Worm (Caenorhabditis elegans) whole organism, mixed stage, embryonic: ENCODE results near the gene tbx-40.

Experiments
- drap-1 ChIP-seq: fragments of 200-800 bp; sonication (Bioruptor generic); optimal IDR thresholded peaks from 3 replicates; lab custom pipeline; 2018; ENCODE audit warnings: mild to moderate bottlenecking, missing genetic modification characterization, missing compliant biosample characterization
- flh-1 ChIP-seq: fragments of 200-800 bp; sonication (Bioruptor generic); optimal IDR thresholded peaks from 2 replicates; lab custom pipeline; 2018; ENCODE audit warnings: mild to moderate bottlenecking, missing genetic modification characterization, moderate library complexity, missing compliant biosample characterization
- ham-2 ChIP-seq: fragments of 200-800 bp; sonication (Bioruptor generic); optimal IDR thresholded peaks from 2 replicates; lab custom pipeline; 2018; ENCODE audit warnings: mild to moderate bottlenecking, missing genetic modification characterization, missing compliant biosample characterization
- lsy-2 ChIP-seq: fragments of 150-350 bp; optimal IDR thresholded peaks from 2 replicates; lab custom pipeline; 2014; ENCODE audit warnings: missing biosample characterization, missing genetic modification characterization
- pha-4 ChIP-seq: fragments of 150-350 bp; optimal IDR thresholded peaks from 2 replicates; lab custom pipeline; 2018; ENCODE audit warnings: missing biosample characterization, missing genetic modification reagents, missing genetic modification characterization
- unc-39 ChIP-seq: fragments of 150-350 bp; optimal IDR thresholded peaks from 2 replicates; lab custom pipeline; 2014; ENCODE audit warnings: missing biosample characterization, missing genetic modification characterization

- TF ChIP-seq pha-4 (tag; lab: Kevin White, UChicago) = no peak
- no peak for TF ChIP-seq drap-1
- no peak for TF ChIP-seq flh-1 (GFP tag; lab: Kevin White, UChicago)
- no peak for TF ChIP-seq ham-2
- TF ChIP-seq unc-39 (tag; lab: Kevin White, UChicago) = no peak
- TF ChIP-seq lsy-2 (tag; lab: Kevin White, UChicago) = no peak
Measured at ce11 chrIV:15361884-15362283, 33.9 kb upstream of the tbx-40 start.
